Worm (Caenorhabditis elegans): ENCODE results near the gene hdl-2.

- TF ChIP-seq lin-14 (GFP tag; optimal IDR thresholded peaks at IDR 0.05) (no peak), zag-1 (tag; optimal IDR thresholded peaks at IDR 0.05) (no peak), jun-1 (tag; optimal IDR thresholded peaks at IDR 0.05) (no peak), rnt-1 (tag; optimal IDR thresholded peaks at IDR 0.05) (no peak)
Observed at ce11 chrIV:8888525-8889026, 14.6 kb downstream of the hdl-2 start, which contains the start of gene oma-1.

All from whole organism, L1 larva.